Worm (Caenorhabditis elegans) whole organism, L3 larva: ENCODE data around the gene clec-239.

ENCODE experiments used
- ZK546.5 ChIP-seq: sonication (generic microtip); optimal IDR thresholded peaks from 2 replicates; lab custom pipeline; 2017; ENCODE audit warnings: missing biosample characterization, missing genetic modification characterization
- ceh-28 ChIP-seq: fragments of 150-350 bp; optimal IDR thresholded peaks from 2 replicates; lab custom pipeline; 2014; ENCODE audit warnings: missing biosample characterization, missing genetic modification reagents, missing genetic modification characterization
- ceh-9 ChIP-seq: sonication (generic microtip); optimal IDR thresholded peaks from 2 replicates; lab custom pipeline; 2018; ENCODE audit warnings: missing biosample characterization, missing genetic modification characterization
- hmg-11 ChIP-seq: sonication (generic microtip); optimal IDR thresholded peaks from 2 replicates; lab custom pipeline; 2016; ENCODE audit warnings: missing genetic modification characterization, missing compliant biosample characterization
- jun-1 ChIP-seq: fragments of 150-350 bp; optimal IDR thresholded peaks from 2 replicates; lab custom pipeline; 2014; ENCODE audit warnings: missing biosample characterization, missing genetic modification reagents, missing genetic modification characterization
- nhr-237 ChIP-seq: fragments of 150-350 bp; optimal IDR thresholded peaks from 2 replicates; lab custom pipeline; 2014; ENCODE audit warnings: missing biosample characterization, missing genetic modification characterization
- nhr-25 ChIP-seq: sonication (generic microtip); optimal IDR thresholded peaks from 2 replicates; lab custom pipeline; 2017; ENCODE audit warnings: missing biosample characterization, missing genetic modification characterization
- nhr-28 ChIP-seq: fragments of 150-350 bp; optimal IDR thresholded peaks from 2 replicates; lab custom pipeline; 2014; ENCODE audit warnings: missing biosample characterization, missing genetic modification characterization
- nhr-76 ChIP-seq: fragments of 150-350 bp; sonication (generic microtip); optimal IDR thresholded peaks from 5 replicates; lab custom pipeline; 2014; ENCODE audit warnings: missing biosample characterization, missing genetic modification characterization
- pha-4 ChIP-seq: fragments of 150-350 bp; optimal IDR thresholded peaks from 2 replicates; lab custom pipeline; 2014; ENCODE audit warnings: missing biosample characterization, missing genetic modification reagents, missing genetic modification characterization
- skn-1 ChIP-seq: fragments of 150-350 bp; optimal IDR thresholded peaks from 2 replicates; lab custom pipeline; 2014; ENCODE audit warnings: missing biosample characterization, missing genetic modification characterization
- snpc-4 ChIP-seq: fragments of 150-350 bp; optimal IDR thresholded peaks from 2 replicates; lab custom pipeline; 2014; ENCODE audit warnings: missing biosample characterization, missing genetic modification characterization
- unc-39 ChIP-seq: sonication (generic microtip); optimal IDR thresholded peaks from 4 replicates; lab custom pipeline; 2017; ENCODE audit warnings: missing biosample characterization, missing genetic modification characterization
- ztf-4 ChIP-seq: fragments of 150-350 bp; optimal IDR thresholded peaks from 2 replicates; lab custom pipeline; 2014; ENCODE audit warnings: missing biosample characterization, missing genetic modification characterization

- TF ChIP-seq nhr-76 (tag; lab: Kevin White, UChicago): no peak
- no peak for TF ChIP-seq pha-4 (tag; lab: Kevin White, UChicago)
- no peak for TF ChIP-seq nhr-25 (tag; lab: Kevin White, UChicago)
- no peak for TF ChIP-seq ceh-28 (tag; lab: Kevin White, UChicago)
- TF ChIP-seq snpc-4 (tag; lab: Kevin White, UChicago): no peak
- no peak for TF ChIP-seq hmg-11 (tag; lab: Kevin White, UChicago)
- no peak for TF ChIP-seq unc-39 (tag; lab: Kevin White, UChicago)
- no peak for TF ChIP-seq jun-1 (tag; lab: Kevin White, UChicago)
- TF ChIP-seq nhr-237 (tag; lab: Kevin White, UChicago): no peak
- TF ChIP-seq ztf-4 (tag; lab: Kevin White, UChicago): no peak
- no peak for TF ChIP-seq nhr-28 (tag; lab: Kevin White, UChicago)
- TF ChIP-seq ceh-9 (tag; lab: Kevin White, UChicago): no peak
- TF ChIP-seq skn-1 (tag; lab: Kevin White, UChicago): no peak
- no peak for TF ChIP-seq ZK546.5 (tag; lab: Kevin White, UChicago)
These were observed 35.4 kb downstream of the clec-239 start, which contains the start of gene srz-95 for ce11 chrV:16991734-16992133.
